Fruit fly (Drosophila melanogaster) whole organism, embryonic: ENCODE data around the gene kri.
A peak's percentile ranks its signal among the peaks of the same experiment; 100 is the strongest.

Source experiments
- Bdp1 ChIP-seq: fragments of 200-800 bp; sonication (Bioruptor generic); optimal IDR thresholded peaks from 3 replicates; lab custom pipeline; 2016; ENCODE audit warnings: missing biosample characterization, missing genetic modification characterization
- CG12391 ChIP-seq: fragments of 200-800 bp; sonication (Bioruptor generic); optimal IDR thresholded peaks from 3 replicates; lab custom pipeline; 2018; ENCODE audit warnings: missing biosample characterization, mild to moderate bottlenecking, missing genetic modification characterization, moderate library complexity
- CG12744 ChIP-seq: fragments of 200-800 bp; sonication (Bioruptor generic); optimal IDR thresholded peaks from 2 replicates; lab custom pipeline; 2016; ENCODE audit warnings: missing biosample characterization, missing genetic modification characterization
- CG13424 ChIP-seq: fragments of 200-800 bp; sonication (Bioruptor generic); optimal IDR thresholded peaks from 2 replicates; lab custom pipeline; 2019; ENCODE audit warnings: missing biosample characterization, mild to moderate bottlenecking, missing genetic modification characterization, moderate library complexity
- CG15269 ChIP-seq: fragments of 200-800 bp; sonication (Bioruptor generic); optimal IDR thresholded peaks from 2 replicates; lab custom pipeline; 2018; ENCODE audit warnings: missing biosample characterization, mild to moderate bottlenecking, missing genetic modification characterization, moderate library complexity
- CG17186 ChIP-seq: fragments of 200-800 bp; sonication (Bioruptor generic); optimal IDR thresholded peaks from 3 replicates; lab custom pipeline; 2017; ENCODE audit warnings: missing biosample characterization, missing genetic modification reagents, missing genetic modification characterization
- CG17361 ChIP-seq: fragments of 200-800 bp; sonication (Bioruptor generic); IDR thresholded peaks from 3 replicates; pipeline ENCODE4 v1.3.6; 2022; ENCODE audit warnings: missing biosample characterization, missing genetic modification characterization
- CG17802 ChIP-seq: fragments of 200-800 bp; sonication (Bioruptor generic); optimal IDR thresholded peaks from 2 replicates; lab custom pipeline; 2018; ENCODE audit warnings: missing biosample characterization, mild to moderate bottlenecking, missing genetic modification characterization, moderate library complexity
- CG17912 ChIP-seq: fragments of 200-800 bp; sonication (Bioruptor generic); optimal IDR thresholded peaks from 2 replicates; lab custom pipeline; 2018; ENCODE audit warnings: missing biosample characterization, mild to moderate bottlenecking, missing genetic modification characterization
- CG18599 ChIP-seq: fragments of 200-800 bp; sonication (Bioruptor generic); optimal IDR thresholded peaks from 3 replicates; lab custom pipeline; 2017; ENCODE audit warnings: missing biosample characterization, missing genetic modification characterization, mild to moderate bottlenecking, moderate library complexity, missing genetic modification reagents
- CG2202 ChIP-seq: fragments of 200-800 bp; sonication (Bioruptor generic); optimal IDR thresholded peaks from 2 replicates; lab custom pipeline; 2018; ENCODE audit warnings: missing biosample characterization, mild to moderate bottlenecking, missing genetic modification characterization
- CG32532 ChIP-seq: fragments of 200-800 bp; sonication (Bioruptor generic); IDR thresholded peaks from 2 replicates; pipeline ENCODE4 v1.3.6; 2022; ENCODE audit warnings: missing biosample characterization, missing genetic modification characterization
- CG42726 ChIP-seq: fragments of 200-800 bp; sonication (Bioruptor generic); IDR thresholded peaks from 2 replicates; pipeline ENCODE4 v1.3.6; 2022; ENCODE audit warnings: missing biosample characterization, missing genetic modification characterization; ENCODE audit not compliant: partially characterized antibody
- CG6175 ChIP-seq: fragments of 200-800 bp; sonication (Bioruptor generic); IDR thresholded peaks from 3 replicates; pipeline ENCODE4 v1.3.6; 2022; ENCODE audit warnings: missing biosample characterization, missing genetic modification characterization
- CG6654 ChIP-seq: fragments of 200-800 bp; sonication (Bioruptor generic); optimal IDR thresholded peaks from 2 replicates; lab custom pipeline; 2017; ENCODE audit warnings: missing biosample characterization, mild to moderate bottlenecking, missing genetic modification characterization
- CG7556 ChIP-seq: fragments of 200-800 bp; sonication (Bioruptor generic); optimal IDR thresholded peaks from 2 replicates; lab custom pipeline; 2017; ENCODE audit warnings: missing biosample characterization, mild to moderate bottlenecking, missing genetic modification characterization
- CG8478 ChIP-seq: fragments of >200 bp; optimal IDR thresholded peaks from 2 replicates; lab custom pipeline; 2018
- CG9876 ChIP-seq: fragments of 200-800 bp; sonication (Bioruptor generic); optimal IDR thresholded peaks from 2 replicates; lab custom pipeline; 2016; ENCODE audit warnings: missing biosample characterization, missing genetic modification characterization
- CG9932 ChIP-seq: fragments of 200-800 bp; sonication (Bioruptor generic); IDR thresholded peaks from 2 replicates; pipeline ENCODE4 v1.3.6; 2022; ENCODE audit warnings: missing biosample characterization, missing genetic modification characterization
- Chrac-16 ChIP-seq: fragments of 200-800 bp; sonication (Bioruptor generic); optimal IDR thresholded peaks from 3 replicates; lab custom pipeline; 2016; ENCODE audit warnings: missing biosample characterization, missing genetic modification characterization
- CkIIα-i1 ChIP-seq: fragments of 200-800 bp; sonication (Bioruptor generic); IDR thresholded peaks from 2 replicates; pipeline ENCODE4 v1.3.6; 2022; ENCODE audit warnings: missing biosample characterization, missing genetic modification characterization
- CoRest ChIP-seq: fragments of 200-800 bp; sonication (Bioruptor generic); optimal IDR thresholded peaks from 3 replicates; lab custom pipeline; 2018; ENCODE audit warnings: missing biosample characterization, mild to moderate bottlenecking, missing genetic modification characterization, moderate library complexity
- Deaf1 ChIP-seq: fragments of 200-800 bp; optimal IDR thresholded peaks from 3 replicates; lab custom pipeline; 2019; ENCODE audit warnings: missing biosample characterization, mild to moderate bottlenecking, missing genetic modification characterization, moderate library complexity
- E2f1 ChIP-seq: fragments of 200-800 bp; sonication (Bioruptor generic); IDR thresholded peaks from 2 replicates; pipeline ENCODE4 v1.3.6; 2022; ENCODE audit warnings: missing biosample characterization, missing genetic modification characterization
- Gug ChIP-seq: fragments of 200-800 bp; sonication (Bioruptor generic); IDR thresholded peaks from 4 replicates; pipeline ENCODE4 v1.3.6; 2022; ENCODE audit warnings: missing biosample characterization, missing genetic modification characterization
- Kr ChIP-seq: fragments of 200-800 bp; sonication (Bioruptor generic); optimal IDR thresholded peaks from 2 replicates; lab custom pipeline; 2017; ENCODE audit warnings: missing biosample characterization, mild to moderate bottlenecking, missing genetic modification characterization
- Mes4 ChIP-seq: fragments of 200-800 bp; sonication (Bioruptor generic); optimal IDR thresholded peaks from 2 replicates; lab custom pipeline; 2016; ENCODE audit warnings: missing biosample characterization, missing genetic modification characterization
- Myb ChIP-seq: fragments of 200-800 bp; sonication (Bioruptor generic); optimal IDR thresholded peaks from 2 replicates; lab custom pipeline; 2016; ENCODE audit warnings: missing biosample characterization, missing genetic modification characterization
- Nf-YA ChIP-seq: fragments of 200-800 bp; sonication (Bioruptor generic); IDR thresholded peaks from 2 replicates; pipeline ENCODE4 v1.3.6; 2022; ENCODE audit warnings: missing biosample characterization, missing genetic modification characterization
- Ptx1 ChIP-seq: fragments of 200-800 bp; sonication (Bioruptor generic); IDR thresholded peaks from 2 replicates; pipeline ENCODE4 v1.3.6; 2022; ENCODE audit warnings: missing biosample characterization, missing genetic modification characterization
- Ravus ChIP-seq: fragments of 200-800 bp; sonication (Bioruptor generic); IDR thresholded peaks from 2 replicates; pipeline ENCODE4 v1.3.6; 2022; ENCODE audit warnings: missing biosample characterization, missing genetic modification characterization
- Rfx ChIP-seq: fragments of 200-800 bp; sonication (Bioruptor generic); IDR thresholded peaks from 2 replicates; pipeline ENCODE4 v1.3.6; 2022; ENCODE audit warnings: missing biosample characterization, missing genetic modification characterization
- TFAM ChIP-seq: fragments of 200-800 bp; sonication (Bioruptor generic); optimal IDR thresholded peaks from 2 replicates; lab custom pipeline; 2017; ENCODE audit warnings: missing biosample characterization, missing genetic modification characterization, inconsistent platforms
- bab2 ChIP-seq: fragments of 200-800 bp; sonication (Bioruptor generic); optimal IDR thresholded peaks from 2 replicates; lab custom pipeline; 2016; ENCODE audit warnings: missing biosample characterization, missing genetic modification characterization
- dati ChIP-seq: fragments of 200-800 bp; sonication (Bioruptor generic); IDR thresholded peaks from 2 replicates; pipeline ENCODE4 v1.3.6; 2022; ENCODE audit warnings: missing biosample characterization, missing genetic modification characterization
- ewg ChIP-seq: fragments of 200-800 bp; sonication (Bioruptor generic); optimal IDR thresholded peaks from 3 replicates; lab custom pipeline; 2017; ENCODE audit warnings: mild to moderate bottlenecking, missing biosample characterization, missing genetic modification reagents, missing genetic modification characterization
- ftz-f1 ChIP-seq: fragments of 200-800 bp; sonication (Bioruptor generic); optimal IDR thresholded peaks from 2 replicates; lab custom pipeline; 2016; ENCODE audit warnings: missing biosample characterization, missing genetic modification characterization
- gro ChIP-seq: fragments of 200-800 bp; sonication (Bioruptor generic); optimal IDR thresholded peaks from 2 replicates; lab custom pipeline; 2016; ENCODE audit warnings: missing biosample characterization, missing genetic modification characterization
- ind ChIP-seq: fragments of 200-800 bp; sonication (Bioruptor generic); optimal IDR thresholded peaks from 3 replicates; lab custom pipeline; 2016; ENCODE audit warnings: missing biosample characterization, missing genetic modification characterization
- jing ChIP-seq: fragments of 200-800 bp; sonication (Bioruptor generic); optimal IDR thresholded peaks from 2 replicates; lab custom pipeline; 2018; ENCODE audit warnings: missing biosample characterization, mild to moderate bottlenecking, missing genetic modification characterization
- lbe ChIP-seq: fragments of 200-800 bp; sonication (Bioruptor generic); optimal IDR thresholded peaks from 2 replicates; lab custom pipeline; 2016; ENCODE audit warnings: missing biosample characterization, mild to moderate bottlenecking, missing genetic modification characterization
- oc ChIP-seq: fragments of 200-800 bp; sonication (Bioruptor generic); optimal IDR thresholded peaks from 2 replicates; lab custom pipeline; 2018; ENCODE audit warnings: missing biosample characterization, mild to moderate bottlenecking, missing genetic modification characterization, moderate library complexity
- peb ChIP-seq: fragments of 200-800 bp; sonication (Bioruptor generic); IDR thresholded peaks from 2 replicates; pipeline ENCODE4 v1.3.6; 2022; ENCODE audit warnings: missing biosample characterization, missing genetic modification characterization
- pzg ChIP-seq: fragments of 200-800 bp; sonication (Bioruptor generic); optimal IDR thresholded peaks from 3 replicates; lab custom pipeline; 2018; ENCODE audit warnings: missing biosample characterization, mild to moderate bottlenecking, missing genetic modification characterization, moderate library complexity
- tgo ChIP-seq: fragments of 200-800 bp; sonication (Bioruptor generic); IDR thresholded peaks from 3 replicates; pipeline ENCODE4 v1.3.6; 2022; ENCODE audit warnings: missing biosample characterization, missing genetic modification characterization
- toy ChIP-seq: fragments of 200-800 bp; sonication (Bioruptor generic); IDR thresholded peaks from 2 replicates; pipeline ENCODE4 v1.3.6; 2022; ENCODE audit warnings: missing biosample characterization, missing genetic modification characterization
- vfl ChIP-seq: fragments of 200-800 bp; sonication (Bioruptor generic); optimal IDR thresholded peaks from 2 replicates; lab custom pipeline; 2016; ENCODE audit warnings: missing biosample characterization, missing genetic modification characterization
- vvl ChIP-seq: fragments of 200-800 bp; sonication (Bioruptor generic); IDR thresholded peaks from 2 replicates; pipeline ENCODE4 v1.3.6; 2022; ENCODE audit warnings: missing biosample characterization, missing genetic modification characterization
- wdn ChIP-seq: fragments of 200-800 bp; sonication (Bioruptor generic); IDR thresholded peaks from 2 replicates; pipeline ENCODE4 v1.3.6; 2022; ENCODE audit warnings: missing biosample characterization, missing genetic modification characterization

The kri gene

DNA sequence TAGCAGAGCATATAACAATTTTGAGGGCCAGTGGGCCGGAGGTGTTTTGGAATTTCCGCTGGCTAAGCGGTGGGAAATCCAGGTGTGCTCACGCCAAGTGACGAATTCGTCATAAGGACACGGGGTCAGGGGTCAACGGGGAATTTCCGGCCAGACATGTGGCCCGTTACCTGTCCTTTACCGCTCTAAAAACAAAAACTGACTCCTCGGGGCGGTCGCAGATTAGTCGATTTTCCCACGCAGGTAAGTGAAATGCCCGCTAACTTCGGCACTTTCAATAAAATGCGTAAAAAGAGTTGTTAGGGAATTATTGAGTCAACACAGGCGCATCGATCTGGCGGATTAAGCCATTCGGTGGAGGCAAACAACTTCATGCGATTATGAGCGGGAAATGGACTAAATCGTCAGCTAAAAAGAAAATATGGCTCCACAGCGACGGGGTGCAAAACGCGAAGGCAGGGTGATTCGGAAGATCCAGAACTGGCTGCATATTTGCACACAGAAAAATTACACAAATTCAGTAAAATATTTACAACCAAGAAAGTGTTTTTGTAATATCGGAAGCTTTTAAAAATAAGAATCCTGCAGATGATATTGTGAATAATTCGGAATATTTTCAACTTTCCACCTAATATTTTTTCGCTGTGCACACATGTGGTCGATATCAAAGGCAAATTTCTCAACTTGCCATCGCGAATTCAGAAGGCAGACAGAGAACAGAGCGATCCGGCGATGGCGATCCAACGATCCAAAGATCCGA, 25.3 kb downstream of the kri start (continued):
- TF ChIP-seq CG2202 = no peak
- TF ChIP-seq CkIIα-i1 (GFP tag; lab: Robert Waterston, UW) = no peak
- TF ChIP-seq toy (GFP tag; lab: Robert Waterston, UW) = no peak
- TF ChIP-seq, all 482 proteins: peak for 6

DNA sequence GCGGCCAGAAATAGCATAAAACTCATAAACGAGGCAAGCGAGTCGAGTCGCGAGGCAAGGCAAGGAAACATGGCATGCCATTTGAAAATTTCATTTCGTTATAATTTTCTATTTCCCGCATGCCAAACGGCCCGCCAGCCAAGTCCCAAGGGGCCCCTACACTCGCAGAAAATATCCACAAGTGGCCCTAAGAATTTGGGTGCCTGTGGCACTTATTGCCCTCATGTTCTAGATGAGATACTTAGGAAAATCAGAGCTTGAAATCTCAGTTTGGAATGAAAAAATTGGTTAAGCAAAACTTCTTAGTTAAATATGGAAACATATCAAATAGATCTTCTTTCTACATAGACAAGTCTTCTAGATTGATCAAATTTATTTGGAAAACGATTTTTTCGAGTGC, 27.5 kb downstream of the kri start:
- TF ChIP-seq Rfx (GFP tag; lab: Robert Waterston, UW) (peak; percentile 27; the same call in 1 of the 2 replicates), ftz-f1 (GFP tag; lab: Kevin White, UChicago) (no peak), CG13424 (tag; lab: Kevin White, UChicago) (peak; percentile 35), bab2 (GFP tag; lab: Kevin White, UChicago) (no peak), vfl (GFP tag; lab: Kevin White, UChicago) (no peak), Kr (GFP tag; lab: Kevin White, UChicago) (no peak), Mes4 (GFP tag; lab: Kevin White, UChicago) (no peak), CG6654 (no peak), dati (GFP tag; lab: Robert Waterston, UW) (no peak), Chrac-16 (GFP tag; lab: Kevin White, UChicago) (no peak), CG18599 (no peak), jing (GFP tag; lab: Kevin White, UChicago) (no peak), lbe (GFP tag; lab: Kevin White, UChicago) (no peak), ewg (GFP tag; lab: Kevin White, UChicago) (no peak), Ravus (no peak), Deaf1 (tag; lab: Kevin White, UChicago) (peak; percentile 12), CG12391 (tag; lab: Kevin White, UChicago) (no peak), tgo (GFP tag; lab: Robert Waterston, UW) (0 out of 3 replicates have a peak, but pooled peaks have one; percentile 14), Bdp1 (no peak), CG9876 (GFP tag; lab: Kevin White, UChicago) (no peak), CG17802 (tag; lab: Kevin White, UChicago) (no peak), vvl (GFP tag; lab: Robert Waterston, UW) (no peak), gro (no peak), CG15269 (peak; percentile 17), CG17186 (GFP tag; lab: Kevin White, UChicago) (no peak), peb (GFP tag; lab: Robert Waterston, UW) (no peak), Ptx1 (GFP tag; lab: Robert Waterston, UW) (0 out of 2 replicates have a peak, but pooled peaks have one; percentile 7), TFAM (no peak), pzg (GFP tag; lab: Kevin White, UChicago) (no peak), CG7556 (GFP tag; lab: Kevin White, UChicago) (no peak), CG17361 (GFP tag; lab: Robert Waterston, UW) (no peak), Gug (0 out of 4 replicates have a peak, but pooled peaks have one; percentile 12), Nf-YA (GFP tag; lab: Robert Waterston, UW) (no peak), CG8478 (lab: Kevin White, UChicago) (no peak), E2f1 (GFP tag; lab: Robert Waterston, UW) (no peak; the same call in 1 of the 2 replicates), CoRest (tag; lab: Kevin White, UChicago) (peak; percentile 10), CG12744 (GFP tag; lab: Kevin White, UChicago) (no peak), ind (GFP tag; lab: Kevin White, UChicago) (no peak), CG32532 (GFP tag; lab: Robert Waterston, UW) (peak; percentile 44; the same call in 1 of the 2 replicates), wdn (GFP tag; lab: Robert Waterston, UW) (no peak), CG6175 (peak; percentile 72; the same call in 2 of the 3 replicates), Myb (GFP tag; lab: Kevin White, UChicago) (no peak), CG42726 (GFP tag; lab: Robert Waterston, UW) (no peak), CG17912 (GFP tag; lab: Kevin White, UChicago) (no peak), CG9932 (peak; percentile 30; the same call in 1 of the 2 replicates), oc (tag; lab: Kevin White, UChicago) (no peak)
